Fruit fly (Drosophila melanogaster) whole organism, prepupa: ENCODE data around the gene CG8814.

ENCODE experiments used
- Blimp-1 ChIP-seq: fragments of 200-800 bp; sonication (Bioruptor generic); optimal IDR thresholded peaks from 3 replicates; lab custom pipeline; 2017; ENCODE audit warnings: missing biosample characterization, missing genetic modification characterization, mild to moderate bottlenecking, moderate library complexity, missing genetic modification reagents
- CG10631 ChIP-seq: fragments of 200-800 bp; sonication (Bioruptor generic); optimal IDR thresholded peaks from 2 replicates; lab custom pipeline; 2016; ENCODE audit warnings: missing biosample characterization, missing genetic modification characterization
- CG10669 ChIP-seq: fragments of 200-800 bp; sonication (Bioruptor generic); optimal IDR thresholded peaks from 3 replicates; lab custom pipeline; 2018; ENCODE audit warnings: missing biosample characterization, mild to moderate bottlenecking, missing genetic modification characterization, moderate library complexity
- CG11294 ChIP-seq: fragments of 200-800 bp; sonication (Bioruptor generic); IDR thresholded peaks from 2 replicates; pipeline ENCODE4 v1.3.6; 2022; ENCODE audit warnings: missing biosample characterization, missing genetic modification characterization
- CG11902 ChIP-seq: fragments of 200-800 bp; sonication (Bioruptor generic); optimal IDR thresholded peaks from 3 replicates; lab custom pipeline; 2016; ENCODE audit warnings: missing biosample characterization, missing genetic modification characterization
- CG15336 ChIP-seq: fragments of 200-800 bp; sonication (Bioruptor generic); IDR thresholded peaks from 2 replicates; pipeline ENCODE4 v1.3.6; 2022; ENCODE audit warnings: missing biosample characterization, missing genetic modification characterization
- CG1621 ChIP-seq: fragments of 200-800 bp; sonication (Bioruptor generic); optimal IDR thresholded peaks from 3 replicates; lab custom pipeline; 2018; ENCODE audit warnings: missing biosample characterization, mild to moderate bottlenecking, missing genetic modification characterization
- CG16779 ChIP-seq: fragments of 200-800 bp; sonication (Bioruptor generic); optimal IDR thresholded peaks from 3 replicates; lab custom pipeline; 2017; ENCODE audit warnings: missing biosample characterization, mild to moderate bottlenecking, missing genetic modification characterization
- CG3032 ChIP-seq: fragments of 200-800 bp; optimal IDR thresholded peaks from 2 replicates; lab custom pipeline; 2019; ENCODE audit warnings: missing biosample characterization, mild to moderate bottlenecking, missing genetic modification characterization, moderate library complexity
- CG31627 ChIP-seq: fragments of 200-800 bp; sonication (Bioruptor generic); optimal IDR thresholded peaks from 3 replicates; lab custom pipeline; 2016; ENCODE audit warnings: missing biosample characterization, missing genetic modification characterization
- CG34406 ChIP-seq: fragments of 200-800 bp; sonication (Bioruptor generic); optimal IDR thresholded peaks from 3 replicates; lab custom pipeline; 2016; ENCODE audit warnings: missing biosample characterization, missing genetic modification characterization
- CG3919 ChIP-seq: fragments of 200-800 bp; sonication (Bioruptor generic); optimal IDR thresholded peaks from 3 replicates; lab custom pipeline; 2016; ENCODE audit warnings: missing biosample characterization, missing genetic modification characterization
- CG6163 ChIP-seq: fragments of 200-800 bp; sonication (Bioruptor generic); IDR thresholded peaks from 3 replicates; pipeline ENCODE4 v1.3.6; 2022; ENCODE audit warnings: missing biosample characterization, missing genetic modification characterization
- CG6276 ChIP-seq: fragments of 200-800 bp; sonication (Bioruptor generic); optimal IDR thresholded peaks from 2 replicates; lab custom pipeline; 2017; ENCODE audit warnings: missing biosample characterization, mild to moderate bottlenecking, missing genetic modification characterization
- CG6792 ChIP-seq: fragments of 200-800 bp; sonication (Bioruptor generic); optimal IDR thresholded peaks from 3 replicates; lab custom pipeline; 2016; ENCODE audit warnings: missing biosample characterization, missing genetic modification characterization
- CG6808 ChIP-seq: fragments of 200-800 bp; sonication (Bioruptor generic); optimal IDR thresholded peaks from 3 replicates; lab custom pipeline; 2017; ENCODE audit warnings: missing biosample characterization, missing genetic modification characterization, mild to moderate bottlenecking, moderate library complexity, missing genetic modification reagents
- CG7368 ChIP-seq: fragments of 200-800 bp; sonication (Bioruptor generic); optimal IDR thresholded peaks from 3 replicates; lab custom pipeline; 2016; ENCODE audit warnings: missing biosample characterization, missing genetic modification characterization
- CG8119 ChIP-seq: fragments of 200-800 bp; sonication (Bioruptor generic); IDR thresholded peaks from 3 replicates; pipeline ENCODE4 v1.3.6; 2022; ENCODE audit warnings: missing biosample characterization, missing genetic modification characterization
- CG8632 ChIP-seq: fragments of 200-800 bp; sonication (Bioruptor generic); optimal IDR thresholded peaks from 3 replicates; lab custom pipeline; 2016; ENCODE audit warnings: missing biosample characterization, missing genetic modification characterization
- CG9139 ChIP-seq: fragments of 200-800 bp; sonication (Bioruptor generic); optimal IDR thresholded peaks from 3 replicates; lab custom pipeline; 2017; ENCODE audit warnings: missing biosample characterization, mild to moderate bottlenecking, missing genetic modification characterization
- Eip75B ChIP-seq: fragments of 200-800 bp; sonication (Bioruptor generic); optimal IDR thresholded peaks from 3 replicates; lab custom pipeline; 2016; ENCODE audit warnings: missing biosample characterization, missing genetic modification characterization
- Eip78C ChIP-seq: fragments of 200-800 bp; sonication (Bioruptor generic); peaks from one replicate; lab custom pipeline; 2016; ENCODE audit warnings: missing biosample characterization, missing genetic modification characterization
- Eip93F ChIP-seq: fragments of 200-800 bp; sonication (Bioruptor generic); optimal IDR thresholded peaks from 2 replicates; lab custom pipeline; 2016; ENCODE audit warnings: missing biosample characterization, mild to moderate bottlenecking, missing genetic modification characterization
- Ets96B ChIP-seq: fragments of 200-800 bp; optimal IDR thresholded peaks from 2 replicates; lab custom pipeline; 2019; ENCODE audit warnings: missing biosample characterization, mild to moderate bottlenecking, missing genetic modification characterization, moderate library complexity
- Gug ChIP-seq: fragments of 200-800 bp; sonication (Bioruptor generic); IDR thresholded peaks from 2 replicates; pipeline ENCODE4 v1.3.6; 2022; ENCODE audit warnings: missing biosample characterization, missing genetic modification characterization
- Hr38 ChIP-seq: sonication (Bioruptor generic); optimal IDR thresholded peaks from 2 replicates; lab custom pipeline; 2016; ENCODE audit warnings: missing biosample characterization, missing genetic modification characterization
- Hr4 ChIP-seq: fragments of 200-800 bp; sonication (Bioruptor generic); optimal IDR thresholded peaks from 3 replicates; lab custom pipeline; 2016; ENCODE audit warnings: missing biosample characterization, missing genetic modification characterization
- Lpt ChIP-seq: fragments of 200-800 bp; sonication (Bioruptor generic); optimal IDR thresholded peaks from 3 replicates; lab custom pipeline; 2016; ENCODE audit warnings: missing biosample characterization, missing genetic modification characterization
- OdsH ChIP-seq: fragments of 200-800 bp; sonication (Bioruptor generic); optimal IDR thresholded peaks from 3 replicates; lab custom pipeline; 2016; ENCODE audit warnings: missing biosample characterization, missing genetic modification characterization
- Smox ChIP-seq: fragments of 200-800 bp; sonication (Bioruptor generic); optimal IDR thresholded peaks from 3 replicates; lab custom pipeline; 2016; ENCODE audit warnings: missing biosample characterization, missing genetic modification characterization
- Sox102F ChIP-seq: fragments of 200-800 bp; sonication (Bioruptor generic); optimal IDR thresholded peaks from 2 replicates; lab custom pipeline; 2016; ENCODE audit warnings: missing biosample characterization, mild to moderate bottlenecking, missing genetic modification characterization
- Sox14 ChIP-seq: fragments of 200-800 bp; sonication (Bioruptor generic); optimal IDR thresholded peaks from 3 replicates; lab custom pipeline; 2016; ENCODE audit warnings: missing biosample characterization, missing genetic modification characterization
- Sox15 ChIP-seq: fragments of 200-800 bp; sonication (Bioruptor generic); optimal IDR thresholded peaks from 3 replicates; lab custom pipeline; 2016; ENCODE audit warnings: missing biosample characterization, missing genetic modification characterization
- achi ChIP-seq: fragments of 200-800 bp; sonication (Bioruptor generic); optimal IDR thresholded peaks from 3 replicates; lab custom pipeline; 2016; ENCODE audit warnings: missing biosample characterization, missing genetic modification characterization
- acj6 ChIP-seq: fragments of 200-800 bp; sonication (Bioruptor generic); optimal IDR thresholded peaks from 3 replicates; lab custom pipeline; 2016; ENCODE audit warnings: missing biosample characterization, missing genetic modification characterization
- cyc ChIP-seq: fragments of 200-800 bp; sonication (Bioruptor generic); optimal IDR thresholded peaks from 3 replicates; lab custom pipeline; 2016; ENCODE audit warnings: missing biosample characterization, missing genetic modification characterization
- esn ChIP-seq: fragments of 200-800 bp; sonication (Bioruptor generic); optimal IDR thresholded peaks from 2 replicates; lab custom pipeline; 2016; ENCODE audit warnings: missing biosample characterization, mild to moderate bottlenecking, missing genetic modification characterization, moderate library complexity
- fd85E ChIP-seq: fragments of 200-800 bp; sonication (Bioruptor generic); optimal IDR thresholded peaks from 3 replicates; lab custom pipeline; 2016; ENCODE audit warnings: missing biosample characterization, missing genetic modification characterization
- lz ChIP-seq: fragments of 200-800 bp; sonication (Bioruptor generic); optimal IDR thresholded peaks from 3 replicates; lab custom pipeline; 2016; ENCODE audit warnings: missing biosample characterization, missing genetic modification characterization
- net ChIP-seq: fragments of 200-800 bp; sonication (Bioruptor generic); optimal IDR thresholded peaks from 3 replicates; lab custom pipeline; 2016; ENCODE audit warnings: missing biosample characterization, missing genetic modification characterization
- salr ChIP-seq, 2 experiments: fragments of 200-800 bp; sonication (Bioruptor generic); optimal IDR thresholded peaks; 3 replicates each; lab custom pipeline; 2016 to 2018; ENCODE audit warnings: missing biosample characterization in 2 of 2, missing genetic modification characterization in 2 of 2, mild to moderate bottlenecking in 1 of 2
- spab ChIP-seq: fragments of 200-800 bp; sonication (Bioruptor generic); optimal IDR thresholded peaks from 2 replicates; lab custom pipeline; 2017; ENCODE audit warnings: missing biosample characterization, mild to moderate bottlenecking, missing genetic modification characterization, missing genetic modification reagents
- ss ChIP-seq, 2 experiments: fragments of 200-800 bp; sonication (Bioruptor generic); optimal IDR thresholded peaks; 2 replicates in 1 of 2; 3 replicates in 1 of 2; lab custom pipeline; 2017 to 2018; ENCODE audit warnings: mild to moderate bottlenecking in 2 of 2, missing biosample characterization in 2 of 2, missing genetic modification characterization in 2 of 2, moderate library complexity in 1 of 2
- svp ChIP-seq: fragments of 200-800 bp; sonication (Bioruptor generic); peaks from one replicate; lab custom pipeline; 2016; ENCODE audit warnings: missing biosample characterization, missing genetic modification characterization
- topi ChIP-seq: fragments of 200-800 bp; sonication (Bioruptor generic); optimal IDR thresholded peaks from 3 replicates; lab custom pipeline; 2016; ENCODE audit warnings: missing biosample characterization, missing genetic modification characterization
- vri ChIP-seq: fragments of 200-800 bp; sonication (Bioruptor generic); optimal IDR thresholded peaks from 3 replicates; lab custom pipeline; 2016; ENCODE audit warnings: missing biosample characterization, mild to moderate bottlenecking, missing genetic modification characterization

The CG8814 gene

dm6 chr2L:2855204-2855768 lies 19.4 kb upstream of the CG8814 start:
- TF ChIP-seq svp (GFP tag; lab: Kevin White, UChicago) (peak; percentile 76), CG6792 (no peak), spab (GFP tag; lab: Kevin White, UChicago) (no peak), acj6 (GFP tag; lab: Kevin White, UChicago) (peak; percentile 13), Sox102F (GFP tag; lab: Kevin White, UChicago) (no peak), CG11902 (no peak), cyc (GFP tag; lab: Kevin White, UChicago) (no peak), CG8632 (no peak), Blimp-1 (GFP tag; lab: Kevin White, UChicago) (no peak), CG7368 (GFP tag; lab: Kevin White, UChicago) (no peak), salr (GFP tag; optimal IDR thresholded peaks at IDR 0.05; lab: Kevin White, UChicago) (no peak), CG10631 (GFP tag; lab: Kevin White, UChicago) (no peak), CG8119 (GFP tag; lab: Robert Waterston, UW) (peak; percentile 52; the same call in 2 of the 3 replicates), CG16779 (tag; lab: Kevin White, UChicago) (no peak), CG6808 (GFP tag; lab: Kevin White, UChicago) (no peak), Gug (GFP tag; lab: Robert Waterston, UW) (no peak), ss (GFP tag; optimal IDR thresholded peaks at IDR 0.05; lab: Kevin White, UChicago) (no peak), Ets96B (tag; lab: Kevin White, UChicago) (no peak), Smox (GFP tag; lab: Kevin White, UChicago) (no peak), Sox15 (no peak), CG34406 (GFP tag; lab: Kevin White, UChicago) (no peak)

dm6 chr2L:2855773-2856615 lies 18.7 kb upstream of the CG8814 start, which contains the start of the genes CG3104 and RpS21:
TSS of gene CG3104 (minus strand) at chr2L:2855778.
TSS of gene RpS21 (plus strand) at chr2L:2856070.
- peak; percentile 89 for TF ChIP-seq Eip78C (GFP tag; lab: Kevin White, UChicago)
- TF ChIP-seq Hr38 (GFP tag; lab: Kevin White, UChicago) = no peak
- peak; percentile 70 for TF ChIP-seq svp (GFP tag; lab: Kevin White, UChicago)
- TF ChIP-seq fd85E (GFP tag; lab: Kevin White, UChicago) = no peak
- TF ChIP-seq Smox (GFP tag; lab: Kevin White, UChicago) = peak; percentile 65
- peak; percentile 4 for TF ChIP-seq CG6276 (GFP tag; lab: Kevin White, UChicago)
- peak; percentile 54 for TF ChIP-seq CG10631 (GFP tag; lab: Kevin White, UChicago)
- TF ChIP-seq CG11294 (GFP tag; lab: Robert Waterston, UW) = 0 out of 2 replicates have a peak, but pooled peaks have one; percentile 19
- peak; percentile 76 for TF ChIP-seq esn (GFP tag; lab: Kevin White, UChicago)
- TF ChIP-seq CG6163 (GFP tag; lab: Robert Waterston, UW) = peak; percentile 89
- TF ChIP-seq lz (GFP tag; lab: Kevin White, UChicago) = peak; percentile 78
- peak; percentile 63 for TF ChIP-seq vri
- TF ChIP-seq spab (GFP tag; lab: Kevin White, UChicago) = peak; percentile 38
- 0 out of 2 replicates have a peak, but pooled peaks have one; percentile 15 for TF ChIP-seq Gug (GFP tag; lab: Robert Waterston, UW)
- TF ChIP-seq Blimp-1 (GFP tag; lab: Kevin White, UChicago) = peak; percentile 55
- TF ChIP-seq Sox15 = peak; percentile 60
- peak; percentile 64 for TF ChIP-seq CG7368 (GFP tag; lab: Kevin White, UChicago)
- peak; percentile 71 for TF ChIP-seq topi
- peak; percentile 46 for TF ChIP-seq Lpt (GFP tag; lab: Kevin White, UChicago)
- TF ChIP-seq CG34406 (GFP tag; lab: Kevin White, UChicago) = peak; percentile 56
- TF ChIP-seq CG11902 = peak; percentile 53
- peak; percentile 38 to 79 for TF ChIP-seq salr (GFP tag; optimal IDR thresholded peaks at IDR 0.05; lab: Kevin White, UChicago)
- peak; percentile 99 for TF ChIP-seq achi
- TF ChIP-seq Sox14 (GFP tag; lab: Kevin White, UChicago) = peak; percentile 60
- peak; percentile 16 for TF ChIP-seq CG9139 (GFP tag; lab: Kevin White, UChicago)
- no peak for TF ChIP-seq CG8119 (GFP tag; lab: Robert Waterston, UW)
- peak; percentile 58 for TF ChIP-seq CG10669 (GFP tag; lab: Kevin White, UChicago)
- TF ChIP-seq Hr4 (GFP tag; lab: Kevin White, UChicago) = peak; percentile 23
- peak; percentile 51 for TF ChIP-seq CG1621 (tag; lab: Kevin White, UChicago)
- peak; percentile 81 for TF ChIP-seq CG3919
- TF ChIP-seq CG31627 (GFP tag; lab: Kevin White, UChicago) = peak; percentile 85
- peak; percentile 79 for TF ChIP-seq Eip93F (GFP tag; lab: Kevin White, UChicago)
- peak; percentile 53 for TF ChIP-seq Eip75B (GFP tag; lab: Kevin White, UChicago)
- peak; percentile 48 for TF ChIP-seq CG16779 (tag; lab: Kevin White, UChicago)
- no peak for TF ChIP-seq CG15336
- peak; percentile 70 for TF ChIP-seq CG3032 (tag; lab: Kevin White, UChicago)
- TF ChIP-seq OdsH = peak; percentile 68
- TF ChIP-seq net (GFP tag; lab: Kevin White, UChicago) = peak; percentile 71
